Worm (Caenorhabditis elegans) whole organism, L1 larva: ENCODE results near the gene srw-3.

Experiments
- C16A3.4 ChIP-seq: fragments of 150-350 bp; optimal IDR thresholded peaks from 2 replicates; lab custom pipeline; 2014; ENCODE audit warnings: missing biosample characterization, missing genetic modification characterization
- C34B4.2 ChIP-seq: sonication (generic microtip); optimal IDR thresholded peaks from 2 replicates; lab custom pipeline; 2017; ENCODE audit warnings: mild to moderate bottlenecking, missing genetic modification characterization, missing compliant biosample characterization
- F16B12.6 ChIP-seq: fragments of 150-350 bp; optimal IDR thresholded peaks from 2 replicates; lab custom pipeline; 2014; ENCODE audit warnings: missing biosample characterization, missing genetic modification characterization
- Y116A8C.19 ChIP-seq: sonication (generic microtip); optimal IDR thresholded peaks from 2 replicates; lab custom pipeline; 2016; ENCODE audit warnings: missing compliant biosample characterization, missing genetic modification characterization, borderline replicate concordance
- ama-1 ChIP-seq: fragments of 150-350 bp; optimal IDR thresholded peaks from 2 replicates; lab custom pipeline; 2014
- blmp-1 ChIP-seq: fragments of 150-350 bp; optimal IDR thresholded peaks from 2 replicates; lab custom pipeline; 2014; ENCODE audit warnings: missing biosample characterization, missing genetic modification characterization
- ceh-63 ChIP-seq: fragments of 200-800 bp; sonication (Bioruptor generic); optimal IDR thresholded peaks from 2 replicates; lab custom pipeline; 2018; ENCODE audit warnings: mild to moderate bottlenecking, missing genetic modification characterization, missing compliant biosample characterization
- ceh-82 ChIP-seq, 3 experiments: fragments of 150-350 bp in 1 of 3; sonication (generic microtip) in 2 of 3; optimal IDR thresholded peaks; 2 replicates each; lab custom pipeline; 2014 to 2017; ENCODE audit warnings: missing biosample characterization in 3 of 3, missing genetic modification characterization in 3 of 3
- ces-1 ChIP-seq: fragments of 150-350 bp; optimal IDR thresholded peaks from 2 replicates; lab custom pipeline; 2014; ENCODE audit warnings: missing biosample characterization, missing genetic modification reagents, missing genetic modification characterization
- dpl-1 ChIP-seq, 3 experiments: fragments of 150-350 bp in 2 of 3; sonication (generic microtip) in 1 of 3; optimal IDR thresholded peaks; 2 replicates each; lab custom pipeline; 2014 to 2017; ENCODE audit warnings: missing biosample characterization in 3 of 3, missing genetic modification characterization in 3 of 3, missing genetic modification reagents in 3 of 3
- efl-1 ChIP-seq, 4 experiments: fragments of 150-350 bp; optimal IDR thresholded peaks in 3 of 4; peaks in 1 of 4; 1 replicate in 1 of 4; 2 replicates in 3 of 4; lab custom pipeline; 2014; ENCODE audit warnings: missing biosample characterization in 2 of 4, missing genetic modification characterization in 2 of 4, missing genetic modification reagents in 2 of 4
- elt-2 ChIP-seq: sonication (generic microtip); optimal IDR thresholded peaks from 2 replicates; lab custom pipeline; 2016; ENCODE audit warnings: missing genetic modification characterization, mild to moderate bottlenecking, inconsistent platforms, missing compliant biosample characterization, missing genetic modification reagents
- jun-1 ChIP-seq: fragments of 150-350 bp; optimal IDR thresholded peaks from 2 replicates; lab custom pipeline; 2014; ENCODE audit warnings: missing biosample characterization, missing genetic modification reagents, missing genetic modification characterization
- lin-35 ChIP-seq, 2 experiments: fragments of 150-350 bp; optimal IDR thresholded peaks; 2 replicates each; lab custom pipeline; 2014; ENCODE audit warnings: missing biosample characterization in 2 of 2, missing genetic modification characterization in 2 of 2, missing genetic modification reagents in 2 of 2
- lsy-2 ChIP-seq, 2 experiments: fragments of 150-350 bp; optimal IDR thresholded peaks; 2 replicates each; lab custom pipeline; 2014; ENCODE audit warnings: missing biosample characterization in 2 of 2, missing genetic modification characterization in 2 of 2
- mab-9 ChIP-seq: fragments of 200-800 bp; sonication (Bioruptor generic); IDR thresholded peaks from 2 replicates; pipeline ENCODE4 v1.3.6; 2022; ENCODE audit warnings: missing genetic modification reagents, missing genetic modification characterization, missing compliant biosample characterization
- mep-1 ChIP-seq: fragments of 150-350 bp; optimal IDR thresholded peaks from 2 replicates; lab custom pipeline; 2014; ENCODE audit warnings: missing biosample characterization, missing genetic modification characterization
- nhr-12 ChIP-seq: sonication (generic microtip); optimal IDR thresholded peaks from 2 replicates; lab custom pipeline; 2017; ENCODE audit warnings: missing biosample characterization, missing genetic modification characterization
- nhr-28 ChIP-seq: fragments of 150-350 bp; optimal IDR thresholded peaks from 2 replicates; lab custom pipeline; 2014; ENCODE audit warnings: missing biosample characterization, missing genetic modification characterization
- nhr-76 ChIP-seq: sonication (generic microtip); optimal IDR thresholded peaks from 2 replicates; lab custom pipeline; 2017; ENCODE audit warnings: missing biosample characterization, missing genetic modification characterization
- nhr-84 ChIP-seq: sonication (generic microtip); optimal IDR thresholded peaks from 2 replicates; lab custom pipeline; 2017; ENCODE audit warnings: missing biosample characterization, missing genetic modification characterization
- nhr-85 ChIP-seq: sonication (generic microtip); peaks from one replicate; lab custom pipeline; 2016; ENCODE audit warnings: missing genetic modification characterization, inconsistent platforms, missing compliant biosample characterization
- pax-3 ChIP-seq: fragments of 200-800 bp; sonication (Bioruptor generic); optimal IDR thresholded peaks from 2 replicates; lab custom pipeline; 2018; ENCODE audit warnings: mild to moderate bottlenecking, missing genetic modification characterization, moderate library complexity, missing compliant biosample characterization
- sox-4 ChIP-seq: sonication (generic microtip); optimal IDR thresholded peaks from 2 replicates; lab custom pipeline; 2016; ENCODE audit warnings: missing genetic modification characterization, missing compliant biosample characterization
- unc-98 ChIP-seq: fragments of 200-800 bp; sonication (Bioruptor generic); IDR thresholded peaks from 2 replicates; pipeline ENCODE4 v1.3.6; 2022; ENCODE audit warnings: missing genetic modification characterization, missing compliant biosample characterization
- zag-1 ChIP-seq: fragments of 150-350 bp; optimal IDR thresholded peaks from 2 replicates; lab custom pipeline; 2014; ENCODE audit warnings: missing biosample characterization, missing genetic modification characterization

Gene srw-3

DNA sequence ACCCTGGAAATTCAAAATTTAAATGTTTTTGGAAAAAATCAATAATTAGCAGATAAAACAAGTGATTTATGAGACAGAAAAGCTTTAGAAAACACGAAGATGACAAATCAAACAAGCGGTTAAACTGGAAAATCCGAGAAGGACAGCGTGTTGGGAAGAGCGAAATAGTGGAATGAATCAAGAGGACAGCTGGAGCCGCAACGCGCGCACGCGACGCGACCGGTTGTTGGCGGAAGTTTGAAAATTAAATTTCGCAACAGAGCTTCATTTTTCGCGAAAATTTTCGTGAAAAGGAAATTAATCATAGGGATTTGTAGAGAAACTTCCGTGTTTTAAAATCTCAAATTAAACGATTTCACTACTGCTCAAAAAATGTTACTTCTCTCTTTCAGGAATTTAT is 29.5 kb downstream of the srw-3 start, which contains the start of gene clic-1 (continued):
- peak; percentile 53 to 85 for TF ChIP-seq lsy-2 (tag; optimal IDR thresholded peaks at IDR 0.05; lab: Kevin White, UChicago)
- TF ChIP-seq ceh-63 (GFP tag; lab: Kevin White, UChicago): no peak
- TF ChIP-seq F16B12.6 (tag; lab: Kevin White, UChicago): peak; percentile 5
- peak; percentile 35 to 85 (median 62) for TF ChIP-seq ceh-82 (tag; optimal IDR thresholded peaks at IDR 0.05; lab: Kevin White, UChicago)
- TF ChIP-seq pax-3 (tag; lab: Kevin White, UChicago): no peak
- no peak for TF ChIP-seq ama-1
- TF ChIP-seq Y116A8C.19 (tag; lab: Kevin White, UChicago): no peak

DNA sequence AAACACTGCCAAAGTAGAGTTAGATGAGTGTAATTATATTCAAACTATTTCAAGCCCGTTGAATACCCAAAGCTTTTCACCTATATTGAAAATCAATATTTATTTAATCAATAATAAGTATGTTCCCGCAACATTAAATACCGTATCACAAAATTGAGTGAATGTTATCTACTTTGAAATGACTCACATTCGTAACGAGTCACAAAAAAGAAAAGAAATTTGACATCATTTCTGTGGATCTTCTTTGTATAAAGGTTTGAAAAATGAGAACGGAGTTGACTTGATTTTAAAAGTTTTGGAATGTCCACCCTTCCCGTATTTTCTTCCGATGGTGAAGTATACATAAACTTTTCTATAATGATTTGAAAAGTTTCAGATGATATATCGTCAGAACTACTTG is 29.9 kb downstream of the srw-3 start, which contains the start of gene srr-10:
Gene srr-10, plus strand, starts transcription at position 301 of the 400 bp plus-strand sequence.
- no peak for TF ChIP-seq efl-1 (optimal IDR thresholded peaks at IDR 0.05; lab: Kevin White, UChicago)
- peak in 1 of 2 experiments; percentile 34 for TF ChIP-seq efl-1 (GFP tag; optimal IDR thresholded peaks at IDR 0.05 in 1 of 2; lab: Kevin White, UChicago)
- no peak for TF ChIP-seq nhr-12 (tag; lab: Kevin White, UChicago)

DNA sequence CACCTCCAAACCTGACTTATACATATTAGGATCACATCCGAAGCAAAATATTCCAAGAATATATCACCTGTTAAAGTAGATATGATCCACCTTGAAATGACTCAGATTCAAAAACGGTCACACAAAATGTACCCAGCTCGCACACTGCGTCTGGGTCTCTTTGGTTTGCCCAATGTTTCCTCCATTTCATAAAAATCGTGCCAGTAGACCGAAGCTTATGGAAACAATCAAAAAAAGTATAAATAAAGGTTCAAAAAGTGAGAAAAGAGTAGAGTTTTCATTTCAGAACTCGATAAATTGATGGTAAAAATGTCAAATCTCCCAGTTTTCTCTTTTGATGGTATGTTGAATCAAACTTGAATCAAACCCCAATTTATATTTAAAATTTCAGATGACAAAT is 32.3 kb downstream of the srw-3 start, which contains the start of gene srr-9:
Gene srr-9, plus strand, starts transcription at position 301 of the 400 bp plus-strand sequence.
- TF ChIP-seq ces-1 (GFP tag; lab: Kevin White, UChicago): no peak
- TF ChIP-seq lin-35 (GFP tag; optimal IDR thresholded peaks at IDR 0.05; lab: Kevin White, UChicago): no peak
- no peak for TF ChIP-seq zag-1 (tag; lab: Kevin White, UChicago)
- no peak for TF ChIP-seq lsy-2 (tag; optimal IDR thresholded peaks at IDR 0.05; lab: Kevin White, UChicago)
- TF ChIP-seq efl-1 (optimal IDR thresholded peaks at IDR 0.05; lab: Kevin White, UChicago): no peak
- no peak for TF ChIP-seq efl-1 (GFP tag; optimal IDR thresholded peaks at IDR 0.05 in 1 of 2; lab: Kevin White, UChicago)

ce11 chrV:7739949-7740348 is 34.5 kb downstream of the srw-3 start:
- TF ChIP-seq C16A3.4 (tag; lab: Kevin White, UChicago): no peak
- TF ChIP-seq nhr-85 (tag; lab: Kevin White, UChicago): peak; percentile 47
- TF ChIP-seq blmp-1 (tag; lab: Kevin White, UChicago): peak; percentile 28
- TF ChIP-seq, all 84 proteins: peak for 2

DNA sequence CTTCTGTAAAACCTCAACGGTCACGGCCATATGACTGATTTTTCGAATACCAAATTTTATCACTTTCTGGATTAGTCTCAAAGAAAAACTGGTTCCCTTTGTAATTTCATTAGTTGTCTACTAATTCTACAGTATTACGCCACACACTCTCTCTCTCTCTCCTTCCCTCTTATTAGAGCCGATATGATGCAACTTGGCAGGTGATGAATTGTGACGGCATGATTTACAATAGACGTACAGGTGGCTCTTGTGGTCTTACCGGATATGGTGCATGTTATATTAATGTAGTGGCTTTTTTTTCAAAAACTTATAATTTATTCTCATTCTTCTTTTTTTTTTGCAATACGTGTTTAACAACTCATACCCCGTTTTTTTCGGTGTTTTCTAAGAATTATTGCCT is 36.5 kb downstream of the srw-3 start:
- TF ChIP-seq jun-1 (tag; lab: Kevin White, UChicago) (no peak), sox-4 (tag; lab: Kevin White, UChicago) (no peak), mep-1 (tag; lab: Kevin White, UChicago) (no peak), C34B4.2 (tag; lab: Kevin White, UChicago) (no peak), zag-1 (tag; lab: Kevin White, UChicago) (no peak), blmp-1 (tag; lab: Kevin White, UChicago) (peak; percentile 2)

- TF ChIP-seq efl-1 (optimal IDR thresholded peaks at IDR 0.05; lab: Kevin White, UChicago) (no peak), efl-1 (GFP tag; optimal IDR thresholded peaks at IDR 0.05 in 1 of 2; lab: Kevin White, UChicago) (no peak), unc-98 (no peak), nhr-84 (tag; lab: Kevin White, UChicago) (no peak)
- TF ChIP-seq, all 84 proteins: peak for 0
Observed at ce11 chrV:7742485-7742959, 37.1 kb downstream of the srw-3 start, which contains the start of gene fbxl-5. fbxl-5 (plus strand) TSS chrV:7742909.

DNA sequence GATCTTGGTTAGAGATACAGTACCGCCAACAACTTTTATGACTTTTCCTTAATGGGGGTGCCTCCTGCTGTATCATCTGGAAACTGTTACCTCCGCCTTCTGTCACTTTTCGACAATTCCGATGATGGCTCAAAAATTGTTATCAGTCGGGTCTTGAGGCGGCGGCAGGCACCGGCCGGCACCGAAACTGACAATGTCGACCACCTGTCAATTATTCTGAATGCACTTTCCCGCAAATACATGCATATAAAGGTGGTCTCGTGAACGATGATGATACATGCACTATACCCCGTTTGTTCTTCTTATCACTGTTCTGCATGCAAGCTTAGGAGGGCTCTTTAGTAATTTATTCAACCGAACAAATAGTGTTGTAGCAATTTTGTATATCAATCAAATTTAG is 38.7 kb downstream of the srw-3 start:
- TF ChIP-seq dpl-1 (GFP tag; optimal IDR thresholded peaks at IDR 0.05; lab: Kevin White, UChicago) (no peak), mab-9 (GFP tag; lab: Robert Waterston, UW) (no peak), nhr-28 (tag; lab: Kevin White, UChicago) (no peak), efl-1 (optimal IDR thresholded peaks at IDR 0.05; lab: Kevin White, UChicago) (no peak), efl-1 (GFP tag; optimal IDR thresholded peaks at IDR 0.05 in 1 of 2; lab: Kevin White, UChicago) (peak in 1 of 2 experiments; percentile 62), elt-2 (tag; lab: Kevin White, UChicago) (peak; percentile 18), nhr-76 (tag; lab: Kevin White, UChicago) (no peak)
